Worm (Caenorhabditis elegans): ENCODE results near the gene ZK616.1.

Gene ZK616.1

ce11 chrIV:5400609-5401008 lies at the start of gene ZK616.1:
Gene ZK616.1 (plus strand): TSS chrIV:5400909.
- TF ChIP-seq dao-5 (tag; optimal IDR thresholded peaks at IDR 0.05) = no peak
- no peak for TF ChIP-seq W03F9.2 (tag; optimal IDR thresholded peaks at IDR 0.05)
- no peak for TF ChIP-seq him-1 (tag; optimal IDR thresholded peaks at IDR 0.05)

- TF ChIP-seq dao-5 (tag; optimal IDR thresholded peaks at IDR 0.05) = no peak
These were observed 47.3 kb upstream of the ZK616.1 start, which contains the start of gene Y4C6B.7 for ce11 chrIV:5353364-5353763. Gene Y4C6B.7 (minus strand): TSS chrIV:5353464.

- TF ChIP-seq dao-5 (tag; optimal IDR thresholded peaks at IDR 0.05) = no peak
- no peak for TF ChIP-seq him-1 (tag; optimal IDR thresholded peaks at IDR 0.05)
- TF ChIP-seq W03F9.2 (tag; optimal IDR thresholded peaks at IDR 0.05) = no peak
These were observed 46.6 kb upstream of the ZK616.1 start, which contains the start of gene Y4C6B.1 for ce11 chrIV:5354124-5354523. Gene Y4C6B.1 (plus strand): TSS chrIV:5354488.

ce11 chrIV:5354564-5354963 lies 46.1 kb upstream of the ZK616.1 start:
- TF ChIP-seq dao-5 (tag; optimal IDR thresholded peaks at IDR 0.05) (no peak), W03F9.2 (tag; optimal IDR thresholded peaks at IDR 0.05) (no peak), him-1 (tag; optimal IDR thresholded peaks at IDR 0.05) (no peak)

ce11 chrIV:5360533-5360932 lies 40.2 kb upstream of the ZK616.1 start, which contains the start of gene F41H10.5:
Gene F41H10.5 (plus strand): TSS chrIV:5360907.
- TF ChIP-seq W03F9.2 (tag; optimal IDR thresholded peaks at IDR 0.05) (no peak), him-1 (tag; optimal IDR thresholded peaks at IDR 0.05) (no peak), dao-5 (tag; optimal IDR thresholded peaks at IDR 0.05) (no peak)

- no peak for TF ChIP-seq him-1 (tag; optimal IDR thresholded peaks at IDR 0.05)
- no peak for TF ChIP-seq dao-5 (tag; optimal IDR thresholded peaks at IDR 0.05)
- TF ChIP-seq W03F9.2 (tag; optimal IDR thresholded peaks at IDR 0.05) = peak; percentile 94
These were observed 36.5 kb upstream of the ZK616.1 start, which contains the start of the genes hda-6 and F41H10.4 for ce11 chrIV:5364135-5364609. Gene hda-6 (minus strand): TSS chrIV:5364306. Gene F41H10.4 (plus strand): TSS chrIV:5364559.

- TF ChIP-seq dao-5 (tag; optimal IDR thresholded peaks at IDR 0.05) = no peak
- no peak for TF ChIP-seq W03F9.2 (tag; optimal IDR thresholded peaks at IDR 0.05)
- TF ChIP-seq him-1 (tag; optimal IDR thresholded peaks at IDR 0.05) = no peak
These were observed 34.1 kb upstream of the ZK616.1 start, which contains the start of gene sand-1 for ce11 chrIV:5366567-5366966. Gene sand-1 (plus strand): TSS chrIV:5366867.

ce11 chrIV:5367899-5368298 lies 32.8 kb upstream of the ZK616.1 start:
- TF ChIP-seq dao-5 (tag; optimal IDR thresholded peaks at IDR 0.05) (no peak), him-1 (tag; optimal IDR thresholded peaks at IDR 0.05) (no peak), W03F9.2 (tag; optimal IDR thresholded peaks at IDR 0.05) (no peak)

ce11 chrIV:5368860-5369259 lies 31.8 kb upstream of the ZK616.1 start:
- TF ChIP-seq him-1 (tag; optimal IDR thresholded peaks at IDR 0.05) = no peak
- TF ChIP-seq dao-5 (tag; optimal IDR thresholded peaks at IDR 0.05) = no peak
- peak; percentile 46 for TF ChIP-seq W03F9.2 (tag; optimal IDR thresholded peaks at IDR 0.05)

ce11 chrIV:5369414-5369813 lies 31.3 kb upstream of the ZK616.1 start, which contains the start of gene F41H10.3:
Gene F41H10.3 (plus strand): TSS chrIV:5369801.
- TF ChIP-seq W03F9.2 (tag; optimal IDR thresholded peaks at IDR 0.05) (no peak), dao-5 (tag; optimal IDR thresholded peaks at IDR 0.05) (no peak), him-1 (tag; optimal IDR thresholded peaks at IDR 0.05) (no peak)

ce11 chrIV:5370914-5371313 lies 29.8 kb upstream of the ZK616.1 start:
- no peak for TF ChIP-seq dao-5 (tag; optimal IDR thresholded peaks at IDR 0.05)

- TF ChIP-seq W03F9.2 (tag; optimal IDR thresholded peaks at IDR 0.05) = no peak
- no peak for TF ChIP-seq him-1 (tag; optimal IDR thresholded peaks at IDR 0.05)
- no peak for TF ChIP-seq dao-5 (tag; optimal IDR thresholded peaks at IDR 0.05)
These were observed 26.4 kb upstream of the ZK616.1 start for ce11 chrIV:5374321-5374720.

ce11 chrIV:5374946-5375345 lies 25.8 kb upstream of the ZK616.1 start:
- TF ChIP-seq him-1 (tag; optimal IDR thresholded peaks at IDR 0.05) = no peak
- TF ChIP-seq dao-5 (tag; optimal IDR thresholded peaks at IDR 0.05) = no peak
- TF ChIP-seq W03F9.2 (tag; optimal IDR thresholded peaks at IDR 0.05) = no peak

- no peak for TF ChIP-seq W03F9.2 (tag; optimal IDR thresholded peaks at IDR 0.05)
- TF ChIP-seq him-1 (tag; optimal IDR thresholded peaks at IDR 0.05) = no peak
- TF ChIP-seq dao-5 (tag; optimal IDR thresholded peaks at IDR 0.05) = no peak
These were observed 23.6 kb upstream of the ZK616.1 start, which contains the start of gene elo-5 for ce11 chrIV:5377062-5377461. Gene elo-5 (minus strand): TSS chrIV:5377117.

ce11 chrIV:5380140-5380539 lies 20.6 kb upstream of the ZK616.1 start:
- TF ChIP-seq W03F9.2 (tag; optimal IDR thresholded peaks at IDR 0.05) (no peak), him-1 (tag; optimal IDR thresholded peaks at IDR 0.05) (no peak), dao-5 (tag; optimal IDR thresholded peaks at IDR 0.05) (no peak)

Measured in whole organism, L4/young adult.